Worm (Caenorhabditis elegans) whole organism, L3 larva: ENCODE measurements around the gene rpl-9.
"Not testable (repeated sequence)": the region's sequence is repeated elsewhere in the genome, so short reads cannot be mapped to it uniquely, and the experiment has no call there.

Source experiments
- ceh-82 ChIP-seq: fragments of 150-350 bp; optimal IDR thresholded peaks from 2 replicates; lab custom pipeline; 2014; ENCODE audit warnings: missing biosample characterization, missing genetic modification characterization
- elt-2 ChIP-seq: sonication (generic microtip); optimal IDR thresholded peaks from 2 replicates; lab custom pipeline; 2016; ENCODE audit warnings: missing genetic modification reagents, mild to moderate bottlenecking, missing genetic modification characterization, missing compliant biosample characterization
- eor-1 ChIP-seq, 2 experiments: fragments of 150-350 bp; optimal IDR thresholded peaks; 2 replicates each; lab custom pipeline; 2014 to 2018; ENCODE audit warnings: missing biosample characterization in 2 of 2, missing genetic modification characterization in 2 of 2
- lin-15B ChIP-seq: fragments of 150-350 bp; optimal IDR thresholded peaks from 2 replicates; lab custom pipeline; 2014; ENCODE audit warnings: missing biosample characterization, missing genetic modification characterization
- nhr-11 ChIP-seq: fragments of 150-350 bp; optimal IDR thresholded peaks from 2 replicates; lab custom pipeline; 2014; ENCODE audit warnings: missing biosample characterization, missing genetic modification characterization
- nhr-25 ChIP-seq: sonication (generic microtip); optimal IDR thresholded peaks from 2 replicates; lab custom pipeline; 2017; ENCODE audit warnings: missing biosample characterization, missing genetic modification characterization
- nhr-28 ChIP-seq: fragments of 150-350 bp; optimal IDR thresholded peaks from 2 replicates; lab custom pipeline; 2014; ENCODE audit warnings: missing biosample characterization, missing genetic modification characterization
- nhr-43 ChIP-seq: sonication (generic microtip); optimal IDR thresholded peaks from 2 replicates; lab custom pipeline; 2016; ENCODE audit warnings: mild to moderate bottlenecking, missing genetic modification characterization, missing compliant biosample characterization; ENCODE audit not compliant: poor library complexity, severe bottlenecking
- pha-4 ChIP-seq: fragments of 150-350 bp; optimal IDR thresholded peaks from 2 replicates; lab custom pipeline; 2014; ENCODE audit warnings: missing biosample characterization, missing genetic modification reagents, missing genetic modification characterization
- unc-62 ChIP-seq: fragments of 150-350 bp; sonication (generic microtip); optimal IDR thresholded peaks from 4 replicates; lab custom pipeline; 2014; ENCODE audit warnings: missing biosample characterization, missing genetic modification reagents, missing genetic modification characterization
- ztf-4 ChIP-seq: fragments of 150-350 bp; optimal IDR thresholded peaks from 2 replicates; lab custom pipeline; 2014; ENCODE audit warnings: missing biosample characterization, missing genetic modification characterization

DNA sequence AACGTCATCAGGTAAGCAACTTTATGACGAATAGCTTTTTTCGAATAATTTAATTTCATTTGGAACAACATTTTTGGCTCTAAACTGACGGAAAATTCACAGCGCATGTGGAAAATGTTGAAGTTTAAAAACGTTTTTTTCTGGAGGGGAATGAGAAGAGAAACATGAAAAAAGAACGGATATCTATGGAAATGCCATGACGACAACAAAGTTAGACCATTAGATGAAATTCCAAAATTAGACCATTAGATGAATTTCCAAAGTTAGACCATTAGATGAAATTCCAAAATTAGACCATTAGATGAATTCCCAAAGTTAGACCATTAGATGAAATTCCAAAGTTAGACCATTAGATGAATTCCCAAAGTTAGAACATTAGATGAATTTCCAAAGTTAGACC, 21.9 kb upstream of the rpl-9 start, which contains the start of gene Y80D4G.2:
- TF ChIP-seq nhr-43 (tag; lab: Kevin White, UChicago); nhr-25 (tag; lab: Kevin White, UChicago); unc-62 (GFP tag; lab: Kevin White, UChicago); nhr-28; lin-15B (tag; lab: Kevin White, UChicago); ceh-82 (tag; lab: Kevin White, UChicago); nhr-11 (tag; lab: Kevin White, UChicago); elt-2 (tag; lab: Kevin White, UChicago); ztf-4 (tag; lab: Kevin White, UChicago); eor-1 (tag; optimal IDR thresholded peaks at IDR 0.05; lab: Kevin White, UChicago); pha-4: not testable (repeated sequence)
